Fruit fly (Drosophila melanogaster): ENCODE measurements around the gene gt.

DNA sequence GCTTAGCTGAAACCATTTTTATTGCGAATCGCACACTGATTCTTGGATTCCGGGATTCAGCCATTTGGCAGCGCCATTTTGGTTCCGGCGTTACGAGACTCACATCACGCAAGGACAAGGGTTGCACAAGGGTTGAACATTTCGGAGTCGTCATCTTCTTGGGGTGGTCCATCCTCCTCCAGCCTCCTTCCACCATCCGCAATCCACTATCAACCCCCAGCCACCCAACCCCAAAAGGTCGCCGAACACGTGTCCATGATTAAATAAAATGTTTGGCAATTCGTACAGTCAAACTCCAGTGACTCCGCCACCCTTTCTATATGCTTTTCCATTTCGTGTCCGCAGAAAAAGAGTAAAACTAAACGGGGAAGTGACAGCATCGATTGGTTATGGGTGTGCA is 11.5 kb upstream of the gt start:
- TF ChIP-seq CG8478 (optimal IDR thresholded peaks at IDR 0.05): no peak
- no peak for TF ChIP-seq CTCF (optimal IDR thresholded peaks at IDR 0.05)

Data from S2 (cell line).